Fruit fly (Drosophila melanogaster) whole organism: ENCODE measurements around the gene TfIIA-S-2.

ENCODE experiments used
- pan ChIP-seq: fragments of >200 bp; optimal IDR thresholded peaks from 2 replicates; lab custom pipeline; 2017
- usp ChIP-seq: fragments of >200 bp; optimal IDR thresholded peaks from 2 replicates; lab custom pipeline; 2017; ENCODE audit warnings: missing biosample characterization, missing genetic modification characterization, mixed read lengths

DNA sequence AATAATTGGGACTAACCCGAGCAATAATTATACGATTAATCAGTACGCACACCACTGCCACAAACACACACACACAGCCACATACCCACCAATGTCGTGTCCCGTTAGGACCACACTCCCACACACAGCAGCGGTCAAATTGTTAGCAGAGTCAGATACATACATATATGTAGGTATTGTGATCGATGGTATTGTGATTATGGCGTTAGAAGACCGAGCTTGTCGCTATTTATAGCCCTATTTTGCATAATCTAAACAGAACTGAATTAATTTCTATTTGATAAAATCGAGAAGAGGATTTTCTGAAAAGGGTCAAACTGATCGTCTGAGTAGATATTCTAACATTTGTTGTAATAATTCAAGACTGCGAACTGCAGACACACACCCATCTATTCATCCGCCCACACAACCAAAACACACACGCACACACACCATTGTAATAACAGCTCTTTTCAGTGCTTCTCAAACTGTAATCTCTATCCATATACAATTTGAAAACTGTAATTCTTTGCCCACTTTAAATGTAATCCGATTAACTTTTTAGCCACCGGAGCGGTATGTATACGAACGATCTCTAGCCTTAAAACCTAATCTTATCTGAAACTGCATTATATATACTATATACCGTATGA is 30.1 kb upstream of the TfIIA-S-2 start:
- TF ChIP-seq pan (no peak), usp (GFP tag; lab: Kevin White, UChicago) (no peak)
